Worm (Caenorhabditis elegans) whole organism, L1 larva: Measurements from ENCODE around the gene Y37E11AL.1.

Experiments
- C04F5.9 ChIP-seq: sonication (generic microtip); optimal IDR thresholded peaks from 2 replicates; lab custom pipeline; 2016; ENCODE audit warnings: missing genetic modification characterization, missing compliant biosample characterization
- C34B4.2 ChIP-seq: sonication (generic microtip); optimal IDR thresholded peaks from 2 replicates; lab custom pipeline; 2017; ENCODE audit warnings: mild to moderate bottlenecking, missing genetic modification characterization, missing compliant biosample characterization
- Y116A8C.19 ChIP-seq: sonication (generic microtip); optimal IDR thresholded peaks from 2 replicates; lab custom pipeline; 2016; ENCODE audit warnings: missing compliant biosample characterization, missing genetic modification characterization, borderline replicate concordance
- aha-1 ChIP-seq: fragments of 150-350 bp; optimal IDR thresholded peaks from 2 replicates; lab custom pipeline; 2014; ENCODE audit warnings: missing biosample characterization, missing genetic modification characterization
- blmp-1 ChIP-seq: fragments of 150-350 bp; optimal IDR thresholded peaks from 2 replicates; lab custom pipeline; 2014; ENCODE audit warnings: missing biosample characterization, missing genetic modification characterization
- ceh-8 ChIP-seq: fragments of 200-800 bp; sonication (Bioruptor generic); optimal IDR thresholded peaks from 2 replicates; lab custom pipeline; 2018; ENCODE audit warnings: mild to moderate bottlenecking, missing genetic modification characterization, moderate library complexity, missing compliant biosample characterization
- ceh-90 ChIP-seq: sonication (generic microtip); optimal IDR thresholded peaks from 2 replicates; lab custom pipeline; 2016; ENCODE audit warnings: missing genetic modification characterization, missing compliant biosample characterization
- ces-1 ChIP-seq: fragments of 150-350 bp; optimal IDR thresholded peaks from 2 replicates; lab custom pipeline; 2014; ENCODE audit warnings: missing biosample characterization, missing genetic modification reagents, missing genetic modification characterization
- dpl-1 ChIP-seq, 3 experiments: fragments of 150-350 bp in 2 of 3; sonication (generic microtip) in 1 of 3; optimal IDR thresholded peaks; 2 replicates each; lab custom pipeline; 2014 to 2017; ENCODE audit warnings: missing biosample characterization in 3 of 3, missing genetic modification characterization in 3 of 3, missing genetic modification reagents in 3 of 3
- efl-3 ChIP-seq: fragments of 200-800 bp; sonication (Bioruptor generic); optimal IDR thresholded peaks from 2 replicates; lab custom pipeline; 2018; ENCODE audit warnings: mild to moderate bottlenecking, missing genetic modification characterization, missing compliant biosample characterization
- egl-27 ChIP-seq, 2 experiments: fragments of 150-350 bp in 1 of 2; sonication (generic microtip); optimal IDR thresholded peaks; 3 replicates each; lab custom pipeline; 2017 to 2018; ENCODE audit warnings: missing biosample characterization in 2 of 2, missing genetic modification characterization in 2 of 2, missing genetic modification reagents in 2 of 2
- elt-3 ChIP-seq, 6 experiments: fragments of 150-350 bp in 1 of 6; sonication (generic microtip); optimal IDR thresholded peaks; 2 replicates each; lab custom pipeline; 2017 to 2018; ENCODE audit warnings: missing biosample characterization in 6 of 6, missing genetic modification characterization in 6 of 6, inconsistent platforms in 1 of 6
- ets-5 ChIP-seq: fragments of 200-800 bp; sonication (Bioruptor generic); IDR thresholded peaks from 2 replicates; pipeline ENCODE4 v1.3.6; 2022; ENCODE audit warnings: missing genetic modification characterization, missing compliant biosample characterization
- fkh-10 ChIP-seq: sonication (generic microtip); optimal IDR thresholded peaks from 2 replicates; lab custom pipeline; 2017; ENCODE audit warnings: missing biosample characterization, missing genetic modification reagents, missing genetic modification characterization
- fkh-8 ChIP-seq: sonication (generic microtip); optimal IDR thresholded peaks from 2 replicates; lab custom pipeline; 2016; ENCODE audit warnings: mild to moderate bottlenecking, missing genetic modification characterization, missing compliant biosample characterization
- fos-1 ChIP-seq: fragments of 150-350 bp; optimal IDR thresholded peaks from 2 replicates; lab custom pipeline; 2014; ENCODE audit warnings: missing biosample characterization, missing genetic modification characterization
- grh-1 ChIP-seq: fragments of 200-800 bp; sonication (Bioruptor generic); IDR thresholded peaks from 2 replicates; pipeline ENCODE4 v1.3.6; 2022; ENCODE audit warnings: missing genetic modification reagents, missing genetic modification characterization, missing compliant biosample characterization
- hlh-17 ChIP-seq: fragments of 200-800 bp; sonication (Bioruptor generic); optimal IDR thresholded peaks from 2 replicates; lab custom pipeline; 2018; ENCODE audit warnings: missing genetic modification characterization, mild to moderate bottlenecking, missing compliant biosample characterization, moderate library complexity, borderline replicate concordance
- hlh-4 ChIP-seq: sonication (generic microtip); optimal IDR thresholded peaks from 2 replicates; lab custom pipeline; 2016; ENCODE audit warnings: mild to moderate bottlenecking, missing genetic modification characterization, missing compliant biosample characterization
- isw-1 ChIP-seq: fragments of 200-800 bp; sonication (Bioruptor generic); IDR thresholded peaks from 2 replicates; pipeline ENCODE4 v1.3.6; 2022; ENCODE audit warnings: missing genetic modification characterization, missing compliant biosample characterization
- jun-1 ChIP-seq: fragments of 150-350 bp; optimal IDR thresholded peaks from 2 replicates; lab custom pipeline; 2014; ENCODE audit warnings: missing biosample characterization, missing genetic modification reagents, missing genetic modification characterization
- lin-14 ChIP-seq: fragments of 200-800 bp; sonication (Bioruptor generic); optimal IDR thresholded peaks from 2 replicates; lab custom pipeline; 2018; ENCODE audit warnings: mild to moderate bottlenecking, missing genetic modification characterization, moderate library complexity, missing compliant biosample characterization
- lin-35 ChIP-seq, 2 experiments: fragments of 150-350 bp; optimal IDR thresholded peaks; 2 replicates each; lab custom pipeline; 2014; ENCODE audit warnings: missing biosample characterization in 2 of 2, missing genetic modification characterization in 2 of 2, missing genetic modification reagents in 2 of 2
- lir-3 ChIP-seq: sonication (generic microtip); optimal IDR thresholded peaks from 2 replicates; lab custom pipeline; 2016; ENCODE audit warnings: mild to moderate bottlenecking, missing genetic modification characterization, moderate library complexity, missing compliant biosample characterization; ENCODE audit not compliant: poor library complexity
- mep-1 ChIP-seq: fragments of 150-350 bp; optimal IDR thresholded peaks from 2 replicates; lab custom pipeline; 2014; ENCODE audit warnings: missing biosample characterization, missing genetic modification characterization
- nhr-11 ChIP-seq: fragments of 150-350 bp; optimal IDR thresholded peaks from 2 replicates; lab custom pipeline; 2014; ENCODE audit warnings: missing biosample characterization, missing genetic modification characterization
- nhr-20 ChIP-seq: sonication (generic microtip); optimal IDR thresholded peaks from 2 replicates; lab custom pipeline; 2016; ENCODE audit warnings: mild to moderate bottlenecking, missing genetic modification characterization, missing compliant biosample characterization
- nhr-28 ChIP-seq: fragments of 150-350 bp; optimal IDR thresholded peaks from 2 replicates; lab custom pipeline; 2014; ENCODE audit warnings: missing biosample characterization, missing genetic modification characterization
- nhr-47 ChIP-seq: sonication (generic microtip); optimal IDR thresholded peaks from 2 replicates; lab custom pipeline; 2016; ENCODE audit warnings: mild to moderate bottlenecking, missing genetic modification characterization, moderate library complexity, missing compliant biosample characterization
- nhr-71 ChIP-seq: sonication (generic microtip); optimal IDR thresholded peaks from 2 replicates; lab custom pipeline; 2016; ENCODE audit warnings: mild to moderate bottlenecking, missing genetic modification characterization, moderate library complexity, missing compliant biosample characterization
- nhr-77 ChIP-seq: fragments of 150-350 bp; optimal IDR thresholded peaks from 2 replicates; lab custom pipeline; 2014; ENCODE audit warnings: missing biosample characterization, missing genetic modification characterization
- nhr-84 ChIP-seq: sonication (generic microtip); optimal IDR thresholded peaks from 2 replicates; lab custom pipeline; 2017; ENCODE audit warnings: missing biosample characterization, missing genetic modification characterization
- pag-3 ChIP-seq: sonication (generic microtip); optimal IDR thresholded peaks from 2 replicates; lab custom pipeline; 2017; ENCODE audit warnings: missing genetic modification characterization, mild to moderate bottlenecking, missing compliant biosample characterization, antibody characterized with exemption, borderline replicate concordance; ENCODE audit not compliant: insufficient read depth
- pqm-1 ChIP-seq: sonication (generic microtip); optimal IDR thresholded peaks from 3 replicates; lab custom pipeline; 2017; ENCODE audit warnings: missing biosample characterization, missing genetic modification characterization
- rnt-1 ChIP-seq: sonication (generic microtip); optimal IDR thresholded peaks from 2 replicates; lab custom pipeline; 2016; ENCODE audit warnings: mild to moderate bottlenecking, missing genetic modification characterization, moderate library complexity, missing compliant biosample characterization
- skn-1 ChIP-seq: fragments of 150-350 bp; optimal IDR thresholded peaks from 2 replicates; lab custom pipeline; 2014; ENCODE audit warnings: missing biosample characterization, missing genetic modification characterization
- snpc-4 ChIP-seq: fragments of 150-350 bp; optimal IDR thresholded peaks from 2 replicates; lab custom pipeline; 2014; ENCODE audit warnings: missing biosample characterization, missing genetic modification characterization
- snu-23 ChIP-seq: sonication (generic microtip); optimal IDR thresholded peaks from 2 replicates; lab custom pipeline; 2016; ENCODE audit warnings: missing genetic modification characterization, missing compliant biosample characterization
- sox-4 ChIP-seq: sonication (generic microtip); optimal IDR thresholded peaks from 2 replicates; lab custom pipeline; 2016; ENCODE audit warnings: missing genetic modification characterization, missing compliant biosample characterization
- sptf-1 ChIP-seq: fragments of 150-350 bp; optimal IDR thresholded peaks from 2 replicates; lab custom pipeline; 2014; ENCODE audit warnings: missing biosample characterization, missing genetic modification characterization
- sup-37 ChIP-seq: fragments of 200-800 bp; sonication (Bioruptor generic); optimal IDR thresholded peaks from 2 replicates; lab custom pipeline; 2018; ENCODE audit warnings: mild to moderate bottlenecking, missing genetic modification characterization, missing compliant biosample characterization
- swsn-7 ChIP-seq: sonication (generic microtip); optimal IDR thresholded peaks from 2 replicates; lab custom pipeline; 2016; ENCODE audit warnings: missing genetic modification characterization, missing compliant biosample characterization
- tlp-1 ChIP-seq: fragments of 150-350 bp; optimal IDR thresholded peaks from 2 replicates; lab custom pipeline; 2014; ENCODE audit warnings: missing biosample characterization, missing genetic modification characterization
- unc-130 ChIP-seq: fragments of 150-350 bp; optimal IDR thresholded peaks from 2 replicates; lab custom pipeline; 2017; ENCODE audit warnings: missing biosample characterization, missing genetic modification characterization, inconsistent platforms
- unc-62 ChIP-seq: fragments of 150-350 bp; optimal IDR thresholded peaks from 2 replicates; lab custom pipeline; 2014; ENCODE audit warnings: missing biosample characterization, missing genetic modification reagents, missing genetic modification characterization
- unc-86 ChIP-seq: sonication (generic microtip); optimal IDR thresholded peaks from 2 replicates; lab custom pipeline; 2016; ENCODE audit warnings: missing genetic modification characterization, missing compliant biosample characterization
- unc-98 ChIP-seq: fragments of 200-800 bp; sonication (Bioruptor generic); IDR thresholded peaks from 2 replicates; pipeline ENCODE4 v1.3.6; 2022; ENCODE audit warnings: missing genetic modification characterization, missing compliant biosample characterization
- vab-15 ChIP-seq: sonication (generic microtip); optimal IDR thresholded peaks from 2 replicates; lab custom pipeline; 2017; ENCODE audit warnings: missing genotype, mild to moderate bottlenecking, missing genetic modification characterization, missing compliant biosample characterization
- xbp-1 ChIP-seq: sonication (generic microtip); optimal IDR thresholded peaks from 2 replicates; lab custom pipeline; 2016; ENCODE audit warnings: missing genetic modification characterization, missing compliant biosample characterization
- ztf-4 ChIP-seq: fragments of 150-350 bp; optimal IDR thresholded peaks from 2 replicates; lab custom pipeline; 2014; ENCODE audit warnings: missing biosample characterization, missing genetic modification characterization

Gene Y37E11AL.1

ce11 chrIV:3688050-3688449, 21.2 kb upstream of the Y37E11AL.1 start:
- TF ChIP-seq pqm-1 (tag; lab: Kevin White, UChicago) (no peak), sptf-1 (tag; lab: Kevin White, UChicago) (no peak), fkh-8 (tag; lab: Kevin White, UChicago) (no peak), elt-3 (tag; optimal IDR thresholded peaks at IDR 0.05; lab: Kevin White, UChicago) (no peak), egl-27 (tag; optimal IDR thresholded peaks at IDR 0.05; lab: Kevin White, UChicago) (no peak)

- TF ChIP-seq dpl-1 (GFP tag; optimal IDR thresholded peaks at IDR 0.05; lab: Kevin White, UChicago) (peak; percentile 85 to 92 (median 91)), jun-1 (no peak), fkh-8 (tag; lab: Kevin White, UChicago) (peak; percentile 5), pqm-1 (tag; lab: Kevin White, UChicago) (no peak), unc-62 (no peak), lir-3 (tag; lab: Kevin White, UChicago) (no peak), efl-3 (GFP tag; lab: Kevin White, UChicago) (no peak), tlp-1 (tag; lab: Kevin White, UChicago) (no peak), nhr-84 (tag; lab: Kevin White, UChicago) (no peak), hlh-4 (tag; lab: Kevin White, UChicago) (no peak), snpc-4 (tag; lab: Kevin White, UChicago) (no peak), xbp-1 (peak; percentile 67), C04F5.9 (tag; lab: Kevin White, UChicago) (peak; percentile 19), fos-1 (tag; lab: Kevin White, UChicago) (no peak), ets-5 (GFP tag; lab: Robert Waterston, UW) (no peak), hlh-17 (GFP tag; lab: Kevin White, UChicago) (no peak), swsn-7 (tag; lab: Kevin White, UChicago) (peak; percentile 49), nhr-71 (tag; lab: Kevin White, UChicago) (no peak), Y116A8C.19 (no peak), unc-98 (GFP tag; lab: Robert Waterston, UW) (no peak), aha-1 (tag; lab: Kevin White, UChicago) (no peak), ceh-90 (no peak), snu-23 (GFP tag; lab: Kevin White, UChicago) (peak; percentile 77), grh-1 (no peak), lin-35 (GFP tag; optimal IDR thresholded peaks at IDR 0.05; lab: Kevin White, UChicago) (peak; percentile 90 to 96), blmp-1 (peak; percentile 57), mep-1 (tag; lab: Kevin White, UChicago) (peak; percentile 68), C34B4.2 (no peak), lin-14 (GFP tag; lab: Kevin White, UChicago) (no peak), elt-3 (tag; optimal IDR thresholded peaks at IDR 0.05; lab: Kevin White, UChicago) (peak in 1 of 6 experiments; percentile 22), isw-1 (GFP tag; lab: Robert Waterston, UW) (peak; percentile 37; the same call in 1 of the 2 replicates), nhr-77 (tag; lab: Kevin White, UChicago) (no peak), sox-4 (no peak), ces-1 (GFP tag; lab: Kevin White, UChicago) (no peak), unc-86 (tag; lab: Kevin White, UChicago) (no peak), nhr-11 (tag; lab: Kevin White, UChicago) (no peak), vab-15 (tag; lab: Kevin White, UChicago) (no peak), nhr-47 (tag; lab: Kevin White, UChicago) (peak; percentile 75), rnt-1 (tag; lab: Kevin White, UChicago) (no peak), ceh-8 (GFP tag; lab: Kevin White, UChicago) (no peak), nhr-28 (tag; lab: Kevin White, UChicago) (no peak), unc-130 (tag; lab: Kevin White, UChicago) (peak; percentile 61), ztf-4 (tag; lab: Kevin White, UChicago) (no peak), pag-3 (tag; lab: Kevin White, UChicago) (no peak), egl-27 (tag; optimal IDR thresholded peaks at IDR 0.05; lab: Kevin White, UChicago) (no peak), sup-37 (GFP tag; lab: Kevin White, UChicago) (no peak), fkh-10 (GFP tag; lab: Kevin White, UChicago) (no peak), sptf-1 (tag; lab: Kevin White, UChicago) (no peak), skn-1 (tag; lab: Kevin White, UChicago) (peak; percentile 18), nhr-20 (tag; lab: Kevin White, UChicago) (no peak)
Observed at ce11 chrIV:3694638-3695037, 14.7 kb upstream of the Y37E11AL.1 start, which contains the start of the genes taf-6.2 and Y37E11AL.3. taf-6.2 (minus strand) TSS chrIV:3694733. Y37E11AL.3 (plus strand) TSS chrIV:3694935.
